Worm (Caenorhabditis elegans) whole organism, late embryonic: ENCODE results near the gene F54E4.3.
A peak's percentile ranks its signal among the peaks of the same experiment; 100 is the strongest.

ENCODE experiments used
- C08G9.2 ChIP-seq: sonication (generic microtip); optimal IDR thresholded peaks from 2 replicates; lab custom pipeline; 2016; ENCODE audit warnings: mild to moderate bottlenecking, missing genetic modification characterization, moderate library complexity, missing compliant biosample characterization
- C38D4.7 ChIP-seq: fragments of 200-800 bp; sonication (Bioruptor generic); optimal IDR thresholded peaks from 2 replicates; lab custom pipeline; 2018; ENCODE audit warnings: mild to moderate bottlenecking, missing genetic modification characterization, moderate library complexity, missing compliant biosample characterization
- T23F11.4 ChIP-seq: fragments of 200-800 bp; sonication (Bioruptor generic); optimal IDR thresholded peaks from 2 replicates; lab custom pipeline; 2018; ENCODE audit warnings: mild to moderate bottlenecking, missing genetic modification characterization, missing compliant biosample characterization
- Y22D7AL.16 ChIP-seq: sonication (generic microtip); optimal IDR thresholded peaks from 2 replicates; lab custom pipeline; 2016; ENCODE audit warnings: missing genetic modification characterization, missing compliant biosample characterization
- ceh-18 ChIP-seq: sonication (generic microtip); optimal IDR thresholded peaks from 2 replicates; lab custom pipeline; 2016; ENCODE audit warnings: missing genetic modification characterization, missing compliant biosample characterization
- ceh-30 ChIP-seq: fragments of 150-350 bp; optimal IDR thresholded peaks from 2 replicates; lab custom pipeline; 2014; ENCODE audit warnings: missing biosample characterization, missing genetic modification characterization
- ceh-31 ChIP-seq: sonication (generic microtip); optimal IDR thresholded peaks from 2 replicates; lab custom pipeline; 2016; ENCODE audit warnings: missing genetic modification characterization, missing compliant biosample characterization
- ceh-34 ChIP-seq: sonication (generic microtip); optimal IDR thresholded peaks from 2 replicates; lab custom pipeline; 2016; ENCODE audit warnings: mild to moderate bottlenecking, missing genetic modification characterization, missing compliant biosample characterization
- ceh-9 ChIP-seq: sonication (generic microtip); optimal IDR thresholded peaks from 2 replicates; lab custom pipeline; 2016; ENCODE audit warnings: mild to moderate bottlenecking, missing genetic modification characterization, inconsistent platforms, missing compliant biosample characterization
- che-1 ChIP-seq: sonication (generic microtip); optimal IDR thresholded peaks from 2 replicates; lab custom pipeline; 2016; ENCODE audit warnings: mild to moderate bottlenecking, missing genetic modification characterization, missing compliant biosample characterization
- eyg-1 ChIP-seq: sonication (generic microtip); optimal IDR thresholded peaks from 2 replicates; lab custom pipeline; 2016; ENCODE audit warnings: missing genotype, missing genetic modification characterization, missing compliant biosample characterization
- fkh-10 ChIP-seq: fragments of 150-350 bp; optimal IDR thresholded peaks from 2 replicates; lab custom pipeline; 2014; ENCODE audit warnings: missing biosample characterization, missing genetic modification reagents, missing genetic modification characterization
- gmeb-2 ChIP-seq: sonication (generic microtip); optimal IDR thresholded peaks from 2 replicates; lab custom pipeline; 2016; ENCODE audit warnings: missing genetic modification characterization, inconsistent platforms, missing compliant biosample characterization
- hlh-13 ChIP-seq: fragments of 200-800 bp; sonication (Bioruptor generic); optimal IDR thresholded peaks from 2 replicates; lab custom pipeline; 2018; ENCODE audit warnings: mild to moderate bottlenecking, missing genetic modification characterization, missing compliant biosample characterization
- hlh-6 ChIP-seq: sonication (generic microtip); optimal IDR thresholded peaks from 2 replicates; lab custom pipeline; 2016; ENCODE audit warnings: missing genotype, missing genetic modification characterization, missing compliant biosample characterization
- lim-6 ChIP-seq: sonication (generic microtip); optimal IDR thresholded peaks from 2 replicates; lab custom pipeline; 2016; ENCODE audit warnings: missing genetic modification characterization, missing compliant biosample characterization
- mec-3 ChIP-seq: sonication (generic microtip); optimal IDR thresholded peaks from 2 replicates; lab custom pipeline; 2016; ENCODE audit warnings: borderline replicate concordance, missing genetic modification characterization, missing compliant biosample characterization
- npax-4 ChIP-seq: sonication (generic microtip); optimal IDR thresholded peaks from 2 replicates; lab custom pipeline; 2016; ENCODE audit warnings: missing genetic modification characterization, missing compliant biosample characterization
- pag-3 ChIP-seq: sonication (generic microtip); optimal IDR thresholded peaks from 2 replicates; lab custom pipeline; 2016; ENCODE audit warnings: missing compliant biosample characterization, missing genetic modification characterization, borderline replicate concordance
- pat-9 ChIP-seq: fragments of 200-800 bp; sonication (Bioruptor generic); optimal IDR thresholded peaks from 2 replicates; lab custom pipeline; 2018; ENCODE audit warnings: mild to moderate bottlenecking, missing genetic modification characterization, moderate library complexity, missing compliant biosample characterization
- pax-1 ChIP-seq: fragments of 150-350 bp; optimal IDR thresholded peaks from 2 replicates; lab custom pipeline; 2014; ENCODE audit warnings: missing biosample characterization, missing genetic modification characterization
- pha-2 ChIP-seq: sonication (generic microtip); optimal IDR thresholded peaks from 2 replicates; lab custom pipeline; 2017; ENCODE audit warnings: mild to moderate bottlenecking, missing genetic modification characterization, missing compliant biosample characterization
- pqm-1 ChIP-seq: sonication (generic microtip); optimal IDR thresholded peaks from 2 replicates; lab custom pipeline; 2016; ENCODE audit warnings: missing genetic modification characterization, missing compliant biosample characterization
- pros-1 ChIP-seq: fragments of 150-350 bp; optimal IDR thresholded peaks from 2 replicates; lab custom pipeline; 2014; ENCODE audit warnings: missing biosample characterization, missing genetic modification reagents, missing genetic modification characterization
- ref-2 ChIP-seq: sonication (generic microtip); optimal IDR thresholded peaks from 2 replicates; lab custom pipeline; 2016; ENCODE audit warnings: missing genetic modification characterization, missing compliant biosample characterization
- rnt-1 ChIP-seq: sonication (generic microtip); optimal IDR thresholded peaks from 2 replicates; lab custom pipeline; 2016; ENCODE audit warnings: missing genetic modification characterization, missing compliant biosample characterization
- tbx-2 ChIP-seq: sonication (generic microtip); optimal IDR thresholded peaks from 2 replicates; lab custom pipeline; 2016; ENCODE audit warnings: missing genetic modification characterization, missing compliant biosample characterization
- tbx-7 ChIP-seq: sonication (generic microtip); optimal IDR thresholded peaks from 2 replicates; lab custom pipeline; 2016; ENCODE audit warnings: missing genotype, missing genetic modification characterization, missing compliant biosample characterization
- unc-3 ChIP-seq, 2 experiments: fragments of 200-800 bp in 1 of 2; sonication (Bioruptor generic) in 1 of 2; sonication (generic microtip) in 1 of 2; conservative IDR thresholded peaks in 1 of 2; optimal IDR thresholded peaks in 1 of 2; 2 replicates each; pipeline versions ENCODE4 v1.3.6 to Lab custom; 2016 to 2022; ENCODE audit warnings: missing compliant biosample characterization in 2 of 2, missing genetic modification characterization in 2 of 2, missing genetic modification reagents in 1 of 2
- unc-42 ChIP-seq: sonication (generic microtip); optimal IDR thresholded peaks from 2 replicates; lab custom pipeline; 2016; ENCODE audit warnings: missing genotype, missing genetic modification characterization, missing compliant biosample characterization
- unc-86 ChIP-seq: sonication (generic microtip); optimal IDR thresholded peaks from 2 replicates; lab custom pipeline; 2016; ENCODE audit warnings: missing genetic modification characterization, missing compliant biosample characterization
- ztf-16 ChIP-seq: sonication (generic microtip); optimal IDR thresholded peaks from 2 replicates; lab custom pipeline; 2017; ENCODE audit warnings: missing genetic modification characterization, missing compliant biosample characterization

Gene F54E4.3

ce11 chrX:14636157-14636556 lies at the start of gene F54E4.3:
Gene F54E4.3 (minus strand): TSS chrX:14636421.
- TF ChIP-seq rnt-1 (tag; lab: Kevin White, UChicago) (no peak), hlh-6 (tag; lab: Kevin White, UChicago) (no peak), ztf-16 (tag; lab: Kevin White, UChicago) (no peak), unc-86 (tag; lab: Kevin White, UChicago) (no peak), pqm-1 (tag; lab: Kevin White, UChicago) (no peak), tbx-7 (tag; lab: Kevin White, UChicago) (no peak), npax-4 (tag; lab: Kevin White, UChicago) (no peak), tbx-2 (tag; lab: Kevin White, UChicago) (no peak), ceh-34 (tag; lab: Kevin White, UChicago) (no peak), mec-3 (tag; lab: Kevin White, UChicago) (no peak), ceh-9 (tag; lab: Kevin White, UChicago) (no peak), C38D4.7 (GFP tag; lab: Kevin White, UChicago) (no peak), lim-6 (no peak), unc-3 (GFP tag; conservative IDR thresholded peaks at IDR 0.05; lab: Robert Waterston, UW) (no peak), unc-3 (tag; optimal IDR thresholded peaks at IDR 0.05; lab: Kevin White, UChicago) (no peak), gmeb-2 (no peak), C08G9.2 (no peak), unc-42 (tag; lab: Kevin White, UChicago) (no peak), eyg-1 (tag; lab: Kevin White, UChicago) (no peak)

- no peak for TF ChIP-seq pax-1 (tag; lab: Kevin White, UChicago)
- peak; percentile 64 for TF ChIP-seq ceh-18
- TF ChIP-seq pat-9 = peak; percentile 5
- TF ChIP-seq, all 69 proteins: peak for 2
Observed at ce11 chrX:14684406-14684927, 48.2 kb upstream of the F54E4.3 start, which contains the start of gene csq-1. Gene csq-1 (plus strand): TSS chrX:14684877.

- TF ChIP-seq hlh-13 (GFP tag; lab: Kevin White, UChicago) = no peak
- TF ChIP-seq Y22D7AL.16 (tag; lab: Kevin White, UChicago) = no peak
- TF ChIP-seq T23F11.4 (GFP tag; lab: Kevin White, UChicago) = no peak
- TF ChIP-seq eyg-1 (tag; lab: Kevin White, UChicago) = no peak
- TF ChIP-seq ceh-30 (tag; lab: Kevin White, UChicago) = no peak
- no peak for TF ChIP-seq che-1
- no peak for TF ChIP-seq unc-3 (GFP tag; conservative IDR thresholded peaks at IDR 0.05; lab: Robert Waterston, UW)
- TF ChIP-seq unc-3 (tag; optimal IDR thresholded peaks at IDR 0.05; lab: Kevin White, UChicago) = no peak
- TF ChIP-seq ceh-31 = no peak
Observed at ce11 chrX:14680474-14680873, 44.3 kb upstream of the F54E4.3 start.

- TF ChIP-seq pros-1 (tag; lab: Kevin White, UChicago) (no peak), pag-3 (tag; lab: Kevin White, UChicago) (no peak), tbx-7 (tag; lab: Kevin White, UChicago) (no peak), fkh-10 (GFP tag; lab: Kevin White, UChicago) (no peak)
- TF ChIP-seq, all 69 proteins: peak for 0
Observed at ce11 chrX:14678983-14679382, 42.8 kb upstream of the F54E4.3 start.

ce11 chrX:14674028-14674427 lies 37.8 kb upstream of the F54E4.3 start, which contains the start of gene slt-1:
Gene slt-1 (plus strand): TSS chrX:14674328.
- TF ChIP-seq C38D4.7 (GFP tag; lab: Kevin White, UChicago) (no peak), ref-2 (tag; lab: Kevin White, UChicago) (no peak), pha-2 (tag; lab: Kevin White, UChicago) (no peak), ceh-18 (peak; percentile 2)
